Worm (Caenorhabditis elegans) whole organism, young adult: ENCODE data around the gene Y116A8C.49.

Source experiments
- B0019.2 ChIP-seq: fragments of 200-800 bp; sonication (Bioruptor generic); conservative IDR thresholded peaks from 2 replicates; pipeline ENCODE4 v1.3.6; 2022; ENCODE audit warnings: missing genetic modification reagents, missing genetic modification characterization, missing compliant biosample characterization
- C06A6.2 ChIP-seq: fragments of 200-800 bp; sonication (Bioruptor generic); conservative IDR thresholded peaks from 2 replicates; pipeline ENCODE4 v1.3.6; 2022; ENCODE audit warnings: missing genetic modification characterization, missing compliant biosample characterization
- F33H1.4 ChIP-seq: fragments of 200-800 bp; sonication (Bioruptor generic); IDR thresholded peaks from 2 replicates; pipeline ENCODE4 v1.3.6; 2022; ENCODE audit warnings: missing genetic modification reagents, missing genetic modification characterization, missing compliant biosample characterization
- F37B4.10 ChIP-seq: fragments of 200-800 bp; sonication (Bioruptor generic); IDR thresholded peaks from 2 replicates; pipeline ENCODE4 v1.3.6; 2022; ENCODE audit warnings: missing genetic modification characterization, missing compliant biosample characterization
- F52B5.7 ChIP-seq: sonication (generic microtip); optimal IDR thresholded peaks from 2 replicates; lab custom pipeline; 2016; ENCODE audit warnings: mild to moderate bottlenecking, missing genetic modification characterization, missing compliant biosample characterization
- Y56A3A.18 ChIP-seq: fragments of 200-800 bp; sonication (Bioruptor generic); IDR thresholded peaks from 2 replicates; pipeline ENCODE4 v1.3.6; 2022; ENCODE audit warnings: missing genetic modification reagents, missing genetic modification characterization, missing compliant biosample characterization
- aptf-2 ChIP-seq: fragments of 200-800 bp; sonication (Bioruptor generic); conservative IDR thresholded peaks from 2 replicates; pipeline ENCODE4 v1.3.6; 2022; ENCODE audit warnings: missing genetic modification reagents, missing genetic modification characterization, missing compliant biosample characterization
- attf-6 ChIP-seq: fragments of 200-800 bp; sonication (Bioruptor generic); IDR thresholded peaks from 2 replicates; pipeline ENCODE4 v1.3.6; 2022; ENCODE audit warnings: missing genetic modification reagents, missing genetic modification characterization, missing compliant biosample characterization
- bed-2 ChIP-seq: fragments of 200-800 bp; sonication (Bioruptor generic); IDR thresholded peaks from 2 replicates; pipeline ENCODE4 v1.3.6; 2022; ENCODE audit warnings: missing genetic modification reagents, missing genetic modification characterization, missing compliant biosample characterization
- ceh-100 ChIP-seq: fragments of 200-800 bp; sonication (Bioruptor generic); IDR thresholded peaks from 2 replicates; pipeline ENCODE4 v1.3.6; 2022; ENCODE audit warnings: missing genetic modification reagents, missing genetic modification characterization, missing compliant biosample characterization
- ceh-40 ChIP-seq: fragments of 200-800 bp; sonication (Bioruptor generic); IDR thresholded peaks from 2 replicates; pipeline ENCODE4 v1.3.6; 2022; ENCODE audit warnings: missing genetic modification characterization, missing compliant biosample characterization
- ceh-79 ChIP-seq: sonication (generic microtip); optimal IDR thresholded peaks from 2 replicates; lab custom pipeline; 2017; ENCODE audit warnings: mild to moderate bottlenecking, missing genetic modification characterization, missing compliant biosample characterization
- ceh-91 ChIP-seq: fragments of 200-800 bp; sonication (Bioruptor generic); IDR thresholded peaks from 2 replicates; pipeline ENCODE4 v1.3.6; 2022; ENCODE audit warnings: missing genetic modification reagents, missing genetic modification characterization, missing compliant biosample characterization
- chd-7 ChIP-seq: sonication (generic microtip); optimal IDR thresholded peaks from 2 replicates; lab custom pipeline; 2016; ENCODE audit warnings: mild to moderate bottlenecking, missing genetic modification characterization, moderate library complexity, missing compliant biosample characterization
- die-1 ChIP-seq: sonication (generic microtip); optimal IDR thresholded peaks from 2 replicates; lab custom pipeline; 2016; ENCODE audit warnings: missing genotype, mild to moderate bottlenecking, missing genetic modification characterization, missing compliant biosample characterization
- dpl-1 ChIP-seq: fragments of 150-350 bp; optimal IDR thresholded peaks from 2 replicates; lab custom pipeline; 2014; ENCODE audit warnings: missing biosample characterization, missing genetic modification reagents, missing genetic modification characterization
- egl-44 ChIP-seq: fragments of 200-800 bp; sonication (Bioruptor generic); IDR thresholded peaks from 2 replicates; pipeline ENCODE4 v1.3.6; 2022; ENCODE audit warnings: missing genetic modification reagents, missing genetic modification characterization, missing compliant biosample characterization
- egrh-3 ChIP-seq: fragments of 200-800 bp; sonication (Bioruptor generic); IDR thresholded peaks from 2 replicates; pipeline ENCODE4 v1.3.6; 2022; ENCODE audit warnings: missing genetic modification reagents, missing genetic modification characterization, missing compliant biosample characterization
- ekl-4 ChIP-seq: fragments of 200-800 bp; sonication (Bioruptor generic); IDR thresholded peaks from 2 replicates; pipeline ENCODE4 v1.3.6; 2022; ENCODE audit warnings: missing genetic modification reagents, missing genetic modification characterization, missing compliant biosample characterization
- fkh-3 ChIP-seq: sonication (generic microtip); optimal IDR thresholded peaks from 2 replicates; lab custom pipeline; 2016; ENCODE audit warnings: mild to moderate bottlenecking, missing genetic modification characterization, missing compliant biosample characterization
- gei-17 ChIP-seq: fragments of 200-800 bp; sonication (Bioruptor generic); optimal IDR thresholded peaks from 2 replicates; lab custom pipeline; 2018; ENCODE audit warnings: mild to moderate bottlenecking, missing genetic modification characterization, missing compliant biosample characterization
- hmg-20 ChIP-seq: fragments of 200-800 bp; sonication (Bioruptor generic); IDR thresholded peaks from 2 replicates; pipeline ENCODE4 v1.3.6; 2022; ENCODE audit warnings: missing genetic modification reagents, missing genetic modification characterization, missing compliant biosample characterization
- lag-1 ChIP-seq: fragments of 200-800 bp; sonication (Bioruptor generic); IDR thresholded peaks from 2 replicates; pipeline ENCODE4 v1.3.6; 2022; ENCODE audit warnings: missing genetic modification reagents, missing genetic modification characterization, missing compliant biosample characterization
- lin-35 ChIP-seq, 3 experiments: fragments of 150-350 bp in 2 of 3; sonication (generic microtip) in 1 of 3; optimal IDR thresholded peaks; 2 replicates each; lab custom pipeline; 2014 to 2018; ENCODE audit warnings: missing biosample characterization in 3 of 3, missing genetic modification characterization in 3 of 3, missing genetic modification reagents in 3 of 3
- madf-10 ChIP-seq: sonication (generic microtip); optimal IDR thresholded peaks from 2 replicates; lab custom pipeline; 2016; ENCODE audit warnings: mild to moderate bottlenecking, missing genetic modification characterization, missing compliant biosample characterization
- nhr-27 ChIP-seq: fragments of 200-800 bp; sonication (Bioruptor generic); optimal IDR thresholded peaks from 2 replicates; lab custom pipeline; 2018; ENCODE audit warnings: mild to moderate bottlenecking, missing genetic modification characterization, moderate library complexity, missing compliant biosample characterization
- nhr-90 ChIP-seq: sonication (generic microtip); optimal IDR thresholded peaks from 2 replicates; lab custom pipeline; 2016; ENCODE audit warnings: missing genotype, mild to moderate bottlenecking, missing genetic modification characterization, missing compliant biosample characterization
- rec-8 ChIP-seq, 2 experiments: sonication (generic microtip); optimal IDR thresholded peaks; 2 replicates each; lab custom pipeline; 2016; ENCODE audit warnings: mild to moderate bottlenecking in 2 of 2, missing genetic modification characterization in 2 of 2, missing genetic modification reagents in 2 of 2, missing genotype in 2 of 2, missing biosample characterization in 1 of 2, missing compliant biosample characterization in 1 of 2, moderate library complexity in 1 of 2
- sdz-38 ChIP-seq: sonication (generic microtip); optimal IDR thresholded peaks from 2 replicates; lab custom pipeline; 2016; ENCODE audit warnings: missing genotype, missing genetic modification characterization, missing compliant biosample characterization
- snpc-1.1 ChIP-seq: sonication (generic microtip); optimal IDR thresholded peaks from 2 replicates; lab custom pipeline; 2017; ENCODE audit warnings: missing genetic modification characterization, mild to moderate bottlenecking, missing compliant biosample characterization, antibody characterized with exemption, moderate library complexity, missing genotype, missing genetic modification reagents; ENCODE audit not compliant: insufficient read depth
- snpc-4 ChIP-seq, 5 experiments: fragments of 150-350 bp in 1 of 5; sonication (generic microtip) in 4 of 5; optimal IDR thresholded peaks; 2 replicates each; lab custom pipeline; 2014 to 2018; ENCODE audit warnings: missing genetic modification characterization in 5 of 5, missing biosample characterization in 3 of 5, antibody characterized with exemption in 2 of 5, mild to moderate bottlenecking in 2 of 5, missing compliant biosample characterization in 2 of 5, missing genotype in 2 of 5, moderate library complexity in 2 of 5, missing genetic modification reagents in 1 of 5
- unc-62 ChIP-seq: fragments of 150-350 bp; optimal IDR thresholded peaks from 2 replicates; lab custom pipeline; 2014; ENCODE audit warnings: missing biosample characterization, missing genetic modification reagents, missing genetic modification characterization
- xnd-1 ChIP-seq: sonication (generic microtip); optimal IDR thresholded peaks from 2 replicates; lab custom pipeline; 2016; ENCODE audit warnings: missing genotype, missing genetic modification reagents, missing genetic modification characterization, missing compliant biosample characterization
- zfh-2 ChIP-seq: fragments of 200-800 bp; sonication (Bioruptor generic); conservative IDR thresholded peaks from 2 replicates; pipeline ENCODE4 v1.3.6; 2022; ENCODE audit warnings: missing genetic modification reagents, missing genetic modification characterization, missing compliant biosample characterization
- ztf-25 ChIP-seq: fragments of 200-800 bp; sonication (Bioruptor generic); IDR thresholded peaks from 2 replicates; pipeline ENCODE4 v1.3.6; 2022; ENCODE audit warnings: missing genetic modification reagents, missing genetic modification characterization, missing compliant biosample characterization

Gene Y116A8C.49

ce11 chrIV:16946746-16947145 is 15.8 kb upstream of the Y116A8C.49 start, which contains the start of the genes Y116A8C.9 and arf-6 (continued):
- TF ChIP-seq snpc-1.1 (tag; lab: Kevin White, UChicago): peak; percentile 70
- no peak for TF ChIP-seq aptf-2 (GFP tag; lab: Robert Waterston, UW)
- peak; percentile 87 for TF ChIP-seq ceh-100 (GFP tag; lab: Robert Waterston, UW)
- no peak for TF ChIP-seq ceh-40
- no peak for TF ChIP-seq xnd-1
- TF ChIP-seq die-1: no peak
- TF ChIP-seq fkh-3 (tag; lab: Kevin White, UChicago): no peak
- TF ChIP-seq unc-62 (GFP tag; lab: Kevin White, UChicago): no peak
- TF ChIP-seq chd-7: no peak
- no peak for TF ChIP-seq nhr-90 (tag; lab: Kevin White, UChicago)
- TF ChIP-seq gei-17 (GFP tag; lab: Kevin White, UChicago): no peak
- no peak for TF ChIP-seq lag-1 (GFP tag; lab: Robert Waterston, UW)
- TF ChIP-seq ztf-25 (GFP tag; lab: Robert Waterston, UW): no peak
- TF ChIP-seq Y56A3A.18 (GFP tag; lab: Robert Waterston, UW): no peak
- TF ChIP-seq rec-8 (tag; optimal IDR thresholded peaks at IDR 0.05; lab: Kevin White, UChicago): peak in 1 of 2 experiments; percentile 1
- 0 out of 2 replicates have a peak, but pooled peaks have one; percentile 33 for TF ChIP-seq ekl-4 (GFP tag; lab: Robert Waterston, UW)
- TF ChIP-seq nhr-27 (tag; lab: Kevin White, UChicago): no peak
- peak; percentile 2 for TF ChIP-seq madf-10 (tag; lab: Kevin White, UChicago)
- TF ChIP-seq sdz-38 (tag; lab: Kevin White, UChicago): no peak
- TF ChIP-seq B0019.2 (GFP tag; lab: Robert Waterston, UW): no peak
- no peak for TF ChIP-seq ceh-91 (GFP tag; lab: Robert Waterston, UW)
- no peak for TF ChIP-seq egl-44
- no peak for TF ChIP-seq ceh-79 (tag; lab: Kevin White, UChicago)
- TF ChIP-seq, all 124 proteins: peak for 34

ce11 chrIV:16939001-16939400 is 8.0 kb upstream of the Y116A8C.49 start, which contains the start of gene Y116A8C.10:
Gene Y116A8C.10 (minus strand): TSS chrIV:16939101.
- no peak for TF ChIP-seq lin-35 (GFP tag; optimal IDR thresholded peaks at IDR 0.05; lab: Kevin White, UChicago)
- no peak for TF ChIP-seq F33H1.4
- TF ChIP-seq attf-6: no peak
- TF ChIP-seq snpc-4 (GFP tag; optimal IDR thresholded peaks at IDR 0.05; lab: Kevin White, UChicago): no peak
- no peak for TF ChIP-seq snpc-4 (tag; optimal IDR thresholded peaks at IDR 0.05; lab: Kevin White, UChicago)
- TF ChIP-seq hmg-20: no peak
- no peak for TF ChIP-seq nhr-27 (tag; lab: Kevin White, UChicago)

ce11 chrIV:16936053-16936452 is 5.1 kb upstream of the Y116A8C.49 start:
- TF ChIP-seq F52B5.7 (tag; lab: Kevin White, UChicago) (peak; percentile 3), F37B4.10 (GFP tag; lab: Robert Waterston, UW) (no peak), dpl-1 (no peak), bed-2 (0 out of 2 replicates have a peak, but pooled peaks have one; percentile 57), zfh-2 (peak; percentile 85), C06A6.2 (no peak), ztf-25 (GFP tag; lab: Robert Waterston, UW) (0 out of 2 replicates have a peak, but pooled peaks have one; percentile 33), egrh-3 (peak; percentile 80; the same call in 1 of the 2 replicates)
- TF ChIP-seq, all 124 proteins: peak for 5
